Worm (Caenorhabditis elegans): ENCODE results near the gene F59B8.1.

The F59B8.1 gene

ce11 chrIV:9427959-9428358 lies at the start of gene F59B8.1:
TSS of gene F59B8.1 (plus strand) at chrIV:9428259.
- no peak for TF ChIP-seq egl-27 (tag; optimal IDR thresholded peaks at IDR 0.05)
- TF ChIP-seq nhr-6 (tag; optimal IDR thresholded peaks at IDR 0.05) = no peak
- no peak for TF ChIP-seq mep-1 (tag; optimal IDR thresholded peaks at IDR 0.05)
- TF ChIP-seq ctbp-1 (GFP tag; IDR thresholded peaks at IDR 0.05) = no peak
- no peak for TF ChIP-seq nhr-48 (tag; optimal IDR thresholded peaks at IDR 0.05)
- no peak for TF ChIP-seq dve-1 (tag; optimal IDR thresholded peaks at IDR 0.05; ENCODE audit: insufficient read depth)
- TF ChIP-seq lsy-2 (tag; optimal IDR thresholded peaks at IDR 0.05) = no peak
- no peak for TF ChIP-seq lin-13 (GFP tag; optimal IDR thresholded peaks at IDR 0.05)
- no peak for TF ChIP-seq Y75B8A.6 (GFP tag; IDR thresholded peaks at IDR 0.05)

DNA sequence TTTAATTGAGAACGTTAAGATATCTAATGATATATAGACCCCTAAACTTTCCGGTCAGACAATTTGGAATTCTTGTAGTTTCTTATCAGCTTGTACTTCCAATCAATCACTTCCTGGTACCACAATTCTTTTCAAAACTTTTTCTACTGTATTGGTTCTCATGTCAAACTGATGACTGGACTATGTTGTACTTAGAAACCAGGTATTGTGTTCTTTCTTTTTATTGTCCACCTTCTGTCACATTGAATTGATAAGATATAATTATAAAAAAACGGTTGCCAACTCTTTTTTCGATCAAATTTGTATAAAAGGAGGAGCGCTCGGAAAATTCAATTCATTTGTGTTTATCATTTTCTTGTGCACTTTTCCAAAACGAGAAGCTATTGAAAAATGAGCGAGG lies 49.8 kb upstream of the F59B8.1 start, which contains the start of gene C10C5.4:
C10C5.4 (plus strand) TSS at position 281 of the 400 bp plus-strand sequence.
- TF ChIP-seq duxl-1 (tag; optimal IDR thresholded peaks at IDR 0.05; ENCODE audit: poor library complexity) (no peak), ces-1 (GFP tag; optimal IDR thresholded peaks at IDR 0.05) (no peak), daf-19 (GFP tag; conservative IDR thresholded peaks at IDR 0.05) (no peak), lin-38 (GFP tag; IDR thresholded peaks at IDR 0.05) (no peak), Y5F2A.4 (GFP tag; optimal IDR thresholded peaks at IDR 0.05) (no peak), daf-16 (GFP tag; optimal IDR thresholded peaks at IDR 0.05) (no peak), daf-16 (tag; optimal IDR thresholded peaks at IDR 0.05) (no peak), dmd-6 (GFP tag; IDR thresholded peaks at IDR 0.05) (peak; percentile 79), nhr-48 (tag; optimal IDR thresholded peaks at IDR 0.05) (peak; percentile 34), hlh-11 (tag; optimal IDR thresholded peaks at IDR 0.05) (peak; percentile 15), unc-62 (GFP tag; optimal IDR thresholded peaks at IDR 0.05 in 1 of 2) (peak in 1 of 2 experiments; percentile 38), unc-62 (tag; optimal IDR thresholded peaks at IDR 0.05) (no peak), nhr-25 (tag; optimal IDR thresholded peaks at IDR 0.05; ENCODE audit: borderline replicate concordance, insufficient read depth) (no peak), F37D6.2 (tag; optimal IDR thresholded peaks at IDR 0.05) (no peak), dve-1 (tag; optimal IDR thresholded peaks at IDR 0.05; ENCODE audit: insufficient read depth) (peak; percentile 68), mdt-29 (GFP tag; IDR thresholded peaks at IDR 0.05) (no peak)

DNA sequence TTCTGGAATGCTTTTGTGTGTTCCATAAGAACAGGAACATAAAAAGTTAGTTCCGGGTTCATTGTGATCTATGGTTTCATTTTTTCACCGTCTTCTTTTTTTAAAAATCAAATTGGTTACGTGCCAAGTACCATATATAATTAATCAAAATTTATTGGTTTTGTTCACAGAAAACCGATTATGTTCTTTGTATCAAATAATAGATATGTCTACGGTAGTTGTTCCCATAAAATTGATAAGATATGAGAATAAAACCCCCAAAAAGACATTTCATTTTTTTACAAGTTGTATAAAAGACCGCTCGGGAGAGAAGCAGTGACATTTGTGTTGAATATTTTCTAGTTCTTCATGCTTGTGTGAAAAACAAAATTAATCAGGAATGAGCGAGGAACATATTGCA lies 46.9 kb upstream of the F59B8.1 start, which contains the start of gene C10C5.5:
C10C5.5 (plus strand) TSS at position 301 of the 400 bp plus-strand sequence.
- TF ChIP-seq aha-1 (tag) = peak; percentile 17
- TF ChIP-seq ceh-62 (tag; optimal IDR thresholded peaks at IDR 0.05) = no peak
- TF ChIP-seq ztf-7 (tag; optimal IDR thresholded peaks at IDR 0.05) = no peak
- TF ChIP-seq dmd-9 (GFP tag; IDR thresholded peaks at IDR 0.05) = no peak
- no peak for TF ChIP-seq T20F7.1 (GFP tag; optimal IDR thresholded peaks at IDR 0.05)
- TF ChIP-seq nhr-111 (GFP tag; optimal IDR thresholded peaks at IDR 0.05) = no peak

- no peak for TF ChIP-seq mxl-3 (GFP tag; optimal IDR thresholded peaks at IDR 0.05)
- TF ChIP-seq skn-1 (tag; optimal IDR thresholded peaks at IDR 0.05) = no peak
- TF ChIP-seq Y105C5A.15 (GFP tag; IDR thresholded peaks at IDR 0.05) = no peak
- no peak for TF ChIP-seq zfp-2 (tag; optimal IDR thresholded peaks at IDR 0.05)
- peak in 1 of 2 experiments; percentile 1 for TF ChIP-seq unc-62 (GFP tag; optimal IDR thresholded peaks at IDR 0.05 in 1 of 2)
- no peak for TF ChIP-seq unc-62 (tag; optimal IDR thresholded peaks at IDR 0.05)
These were observed 43.2 kb upstream of the F59B8.1 start, which contains the start of gene C10C5.7 for ce11 chrIV:9384826-9385225. TSS of gene C10C5.7 (plus strand) at chrIV:9385126.

DNA sequence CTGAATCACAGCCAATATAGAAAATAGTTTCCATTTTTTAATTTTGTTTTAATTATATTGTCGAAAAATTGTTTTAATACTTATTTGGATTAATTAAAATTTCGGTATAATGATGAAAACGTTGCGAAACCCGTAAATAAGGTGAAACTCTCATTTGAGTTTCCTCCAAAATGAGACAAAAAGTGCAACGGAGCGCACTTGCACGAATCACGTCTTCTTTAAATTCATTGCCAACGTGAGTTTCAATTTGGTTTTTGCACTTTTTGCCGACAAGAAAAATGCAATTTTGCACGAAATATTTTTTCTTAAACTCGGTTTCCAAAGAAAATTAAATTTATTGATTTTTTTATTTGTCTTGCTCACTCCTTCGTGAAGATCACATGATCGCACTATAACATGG lies 42.0 kb upstream of the F59B8.1 start, which contains the start of gene daf-15:
daf-15 (plus strand) TSS at position 171 of the 400 bp plus-strand sequence.
- TF ChIP-seq mdl-1 (tag; optimal IDR thresholded peaks at IDR 0.05) = peak in 1 of 2 experiments; percentile 27
- TF ChIP-seq mep-1 (tag; optimal IDR thresholded peaks at IDR 0.05) = peak; percentile 45
- no peak for TF ChIP-seq zip-2 (tag; optimal IDR thresholded peaks at IDR 0.05)
- TF ChIP-seq snpc-4 (tag; optimal IDR thresholded peaks at IDR 0.05) = no peak
- peak; percentile 90 for TF ChIP-seq hlh-30 (tag; optimal IDR thresholded peaks at IDR 0.05; ENCODE audit: insufficient read depth)
- TF ChIP-seq cey-2 (tag; optimal IDR thresholded peaks at IDR 0.05; ENCODE audit: borderline replicate concordance, insufficient read depth) = no peak
- peak in 1 of 2 experiments; percentile 69 for TF ChIP-seq unc-62 (GFP tag; optimal IDR thresholded peaks at IDR 0.05 in 1 of 2)
- no peak for TF ChIP-seq unc-62 (tag; optimal IDR thresholded peaks at IDR 0.05)
- TF ChIP-seq dpl-1 (GFP tag; optimal IDR thresholded peaks at IDR 0.05) = peak; percentile 93
- peak; percentile 28 for TF ChIP-seq dve-1 (tag; optimal IDR thresholded peaks at IDR 0.05; ENCODE audit: insufficient read depth)
- TF ChIP-seq nhr-77 (tag; optimal IDR thresholded peaks at IDR 0.05) = no peak
- TF ChIP-seq rbr-2 (tag; optimal IDR thresholded peaks at IDR 0.05) = peak; percentile 26
- TF ChIP-seq nhr-6 (tag; optimal IDR thresholded peaks at IDR 0.05) = peak; percentile 46
- TF ChIP-seq zip-11 (GFP tag; IDR thresholded peaks at IDR 0.05) = no peak
- peak in 1 of 2 experiments; percentile 67 for TF ChIP-seq lsy-2 (tag; optimal IDR thresholded peaks at IDR 0.05)
- TF ChIP-seq nhr-28 (tag; optimal IDR thresholded peaks at IDR 0.05) = peak; percentile 32
- TF ChIP-seq lin-38 (GFP tag; IDR thresholded peaks at IDR 0.05) = peak; percentile 94
- TF ChIP-seq spr-3 (GFP tag; optimal IDR thresholded peaks at IDR 0.05) = no peak
- TF ChIP-seq aha-1 (tag) = peak; percentile 93

Measured in whole organism, L4 larva.